Fruit fly (Drosophila melanogaster) whole organism, prepupa: ENCODE measurements around the gene CG34056.

ENCODE experiments used
- Blimp-1 ChIP-seq: fragments of 200-800 bp; sonication (Bioruptor generic); optimal IDR thresholded peaks from 3 replicates; lab custom pipeline; 2017; ENCODE audit warnings: missing biosample characterization, missing genetic modification characterization, mild to moderate bottlenecking, moderate library complexity, missing genetic modification reagents
- CG6854 ChIP-seq: fragments of 200-800 bp; sonication (Bioruptor generic); optimal IDR thresholded peaks from 2 replicates; lab custom pipeline; 2017; ENCODE audit warnings: missing biosample characterization, mild to moderate bottlenecking, missing genetic modification characterization
- Ets96B ChIP-seq: fragments of 200-800 bp; optimal IDR thresholded peaks from 2 replicates; lab custom pipeline; 2019; ENCODE audit warnings: missing biosample characterization, mild to moderate bottlenecking, missing genetic modification characterization, moderate library complexity
- OdsH ChIP-seq: fragments of 200-800 bp; sonication (Bioruptor generic); optimal IDR thresholded peaks from 3 replicates; lab custom pipeline; 2016; ENCODE audit warnings: missing biosample characterization, missing genetic modification characterization
- acj6 ChIP-seq: fragments of 200-800 bp; sonication (Bioruptor generic); optimal IDR thresholded peaks from 3 replicates; lab custom pipeline; 2016; ENCODE audit warnings: missing biosample characterization, missing genetic modification characterization
- svp ChIP-seq: fragments of 200-800 bp; sonication (Bioruptor generic); peaks from one replicate; lab custom pipeline; 2016; ENCODE audit warnings: missing biosample characterization, missing genetic modification characterization

DNA sequence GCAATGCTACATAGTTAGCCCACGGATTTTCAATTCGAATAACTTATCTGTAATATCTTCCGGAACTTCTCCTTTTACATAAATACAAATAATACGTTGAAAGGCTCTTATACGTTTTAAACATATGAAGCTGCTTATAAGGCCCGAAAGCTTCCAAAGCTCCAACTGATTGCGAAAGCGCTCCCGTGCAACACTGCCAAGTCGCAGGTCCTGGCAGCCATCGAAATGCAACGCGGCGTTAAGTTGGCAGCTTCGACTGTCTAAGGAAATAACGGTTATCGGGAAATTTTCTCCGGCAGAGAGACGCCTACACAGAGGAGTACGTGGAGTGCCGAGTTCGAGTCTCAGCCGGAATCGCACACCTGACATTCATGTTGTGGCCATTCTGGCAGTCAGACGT lies 17.9 kb downstream of the CG34056 start, which contains the start of gene Glut1:
- no peak for TF ChIP-seq CG6854
- no peak for TF ChIP-seq svp (GFP tag; lab: Kevin White, UChicago)
- no peak for TF ChIP-seq Blimp-1
- no peak for TF ChIP-seq OdsH (GFP tag; lab: Kevin White, UChicago)
- no peak for TF ChIP-seq Ets96B (tag; lab: Kevin White, UChicago)
- no peak for TF ChIP-seq acj6 (GFP tag; lab: Kevin White, UChicago)
